Fruit fly (Drosophila melanogaster): ENCODE measurements around the gene CG1578.

dm6 chrX:11805066-11805766 is 11.1 kb downstream of the CG1578 start:
- TF ChIP-seq CTCF (optimal IDR thresholded peaks at IDR 0.05), result no peak
- TF ChIP-seq CG8478 (optimal IDR thresholded peaks at IDR 0.05), result no peak
